Worm (Caenorhabditis elegans) whole organism, L3 larva: ENCODE data around the gene inf-1.
A peak's percentile ranks its signal among the peaks of the same experiment; 100 is the strongest.

Experiments used
- R02D3.7 ChIP-seq: fragments of 150-350 bp; optimal IDR thresholded peaks from 2 replicates; lab custom pipeline; 2014; ENCODE audit warnings: missing biosample characterization, missing genetic modification characterization
- ZK546.5 ChIP-seq: sonication (generic microtip); optimal IDR thresholded peaks from 2 replicates; lab custom pipeline; 2017; ENCODE audit warnings: missing biosample characterization, missing genetic modification characterization
- aly-2 ChIP-seq: fragments of 150-350 bp; optimal IDR thresholded peaks from 2 replicates; lab custom pipeline; 2014; ENCODE audit warnings: missing biosample characterization, missing genetic modification characterization
- ceh-16 ChIP-seq: sonication (generic microtip); optimal IDR thresholded peaks from 2 replicates; lab custom pipeline; 2017; ENCODE audit warnings: missing biosample characterization, missing genetic modification characterization
- ceh-28 ChIP-seq: fragments of 150-350 bp; optimal IDR thresholded peaks from 2 replicates; lab custom pipeline; 2014; ENCODE audit warnings: missing biosample characterization, missing genetic modification reagents, missing genetic modification characterization
- ceh-82 ChIP-seq: fragments of 150-350 bp; optimal IDR thresholded peaks from 2 replicates; lab custom pipeline; 2014; ENCODE audit warnings: missing biosample characterization, missing genetic modification characterization
- ceh-9 ChIP-seq: sonication (generic microtip); optimal IDR thresholded peaks from 2 replicates; lab custom pipeline; 2018; ENCODE audit warnings: missing biosample characterization, missing genetic modification characterization
- daf-12 ChIP-seq: fragments of 150-350 bp; optimal IDR thresholded peaks from 2 replicates; lab custom pipeline; 2014; ENCODE audit warnings: missing biosample characterization, missing genetic modification reagents, missing genetic modification characterization
- egl-5 ChIP-seq: fragments of 150-350 bp; optimal IDR thresholded peaks from 2 replicates; lab custom pipeline; 2017; ENCODE audit warnings: missing biosample characterization, missing genetic modification reagents, missing genetic modification characterization, inconsistent platforms
- elt-3 ChIP-seq, 3 experiments: fragments of 150-350 bp in 1 of 3; sonication (generic microtip) in 2 of 3; optimal IDR thresholded peaks; 2 replicates in 2 of 3; 4 replicates in 1 of 3; lab custom pipeline; 2014 to 2017; ENCODE audit warnings: missing biosample characterization in 3 of 3, missing genetic modification characterization in 3 of 3
- eor-1 ChIP-seq, 2 experiments: fragments of 150-350 bp; optimal IDR thresholded peaks; 2 replicates each; lab custom pipeline; 2014 to 2018; ENCODE audit warnings: missing biosample characterization in 2 of 2, missing genetic modification characterization in 2 of 2
- fkh-10 ChIP-seq: sonication (generic microtip); optimal IDR thresholded peaks from 2 replicates; lab custom pipeline; 2017; ENCODE audit warnings: missing biosample characterization, missing genetic modification reagents, missing genetic modification characterization
- fkh-2 ChIP-seq: fragments of 150-350 bp; optimal IDR thresholded peaks from 2 replicates; lab custom pipeline; 2014; ENCODE audit warnings: missing biosample characterization, missing genetic modification reagents, missing genetic modification characterization
- fos-1 ChIP-seq: fragments of 150-350 bp; optimal IDR thresholded peaks from 2 replicates; lab custom pipeline; 2014; ENCODE audit warnings: missing biosample characterization, missing genetic modification characterization
- hmg-11 ChIP-seq: sonication (generic microtip); optimal IDR thresholded peaks from 2 replicates; lab custom pipeline; 2016; ENCODE audit warnings: missing genetic modification characterization, missing compliant biosample characterization
- jun-1 ChIP-seq: fragments of 150-350 bp; optimal IDR thresholded peaks from 2 replicates; lab custom pipeline; 2014; ENCODE audit warnings: missing biosample characterization, missing genetic modification reagents, missing genetic modification characterization
- lin-15B ChIP-seq: fragments of 150-350 bp; optimal IDR thresholded peaks from 2 replicates; lab custom pipeline; 2014; ENCODE audit warnings: missing biosample characterization, missing genetic modification characterization
- lin-39 ChIP-seq: fragments of 150-350 bp; optimal IDR thresholded peaks from 2 replicates; lab custom pipeline; 2018; ENCODE audit warnings: missing biosample characterization, missing genetic modification reagents, missing genetic modification characterization
- mml-1 ChIP-seq: fragments of 150-350 bp; sonication (generic microtip); optimal IDR thresholded peaks from 3 replicates; lab custom pipeline; 2014; ENCODE audit warnings: missing biosample characterization, missing genetic modification characterization
- nfya-1 ChIP-seq: sonication (generic microtip); optimal IDR thresholded peaks from 2 replicates; lab custom pipeline; 2017; ENCODE audit warnings: missing genetic modification characterization, mild to moderate bottlenecking, missing compliant biosample characterization, antibody characterized with exemption, moderate library complexity; ENCODE audit not compliant: insufficient read depth
- nhr-11 ChIP-seq: fragments of 150-350 bp; optimal IDR thresholded peaks from 2 replicates; lab custom pipeline; 2014; ENCODE audit warnings: missing biosample characterization, missing genetic modification characterization
- nhr-12 ChIP-seq: fragments of 150-350 bp; optimal IDR thresholded peaks from 2 replicates; lab custom pipeline; 2014; ENCODE audit warnings: missing biosample characterization, missing genetic modification characterization
- nhr-23 ChIP-seq: fragments of 150-350 bp; optimal IDR thresholded peaks from 2 replicates; lab custom pipeline; 2014; ENCODE audit warnings: missing biosample characterization, missing genetic modification reagents, missing genetic modification characterization
- nhr-237 ChIP-seq: fragments of 150-350 bp; optimal IDR thresholded peaks from 2 replicates; lab custom pipeline; 2014; ENCODE audit warnings: missing biosample characterization, missing genetic modification characterization
- nhr-25 ChIP-seq: sonication (generic microtip); optimal IDR thresholded peaks from 2 replicates; lab custom pipeline; 2017; ENCODE audit warnings: missing biosample characterization, missing genetic modification characterization
- nhr-28 ChIP-seq: fragments of 150-350 bp; optimal IDR thresholded peaks from 2 replicates; lab custom pipeline; 2014; ENCODE audit warnings: missing biosample characterization, missing genetic modification characterization
- nhr-43 ChIP-seq: sonication (generic microtip); optimal IDR thresholded peaks from 2 replicates; lab custom pipeline; 2016; ENCODE audit warnings: mild to moderate bottlenecking, missing genetic modification characterization, missing compliant biosample characterization; ENCODE audit not compliant: poor library complexity, severe bottlenecking
- nhr-67 ChIP-seq: fragments of 150-350 bp; optimal IDR thresholded peaks from 2 replicates; lab custom pipeline; 2014; ENCODE audit warnings: missing biosample characterization, missing genetic modification characterization
- nhr-76 ChIP-seq: fragments of 150-350 bp; sonication (generic microtip); optimal IDR thresholded peaks from 5 replicates; lab custom pipeline; 2014; ENCODE audit warnings: missing biosample characterization, missing genetic modification characterization
- nhr-77 ChIP-seq: fragments of 150-350 bp; optimal IDR thresholded peaks from 2 replicates; lab custom pipeline; 2014; ENCODE audit warnings: missing biosample characterization, missing genetic modification characterization
- pha-4 ChIP-seq: fragments of 150-350 bp; optimal IDR thresholded peaks from 2 replicates; lab custom pipeline; 2014; ENCODE audit warnings: missing biosample characterization, missing genetic modification reagents, missing genetic modification characterization
- pqm-1 ChIP-seq: fragments of 150-350 bp; optimal IDR thresholded peaks from 2 replicates; lab custom pipeline; 2017; ENCODE audit warnings: missing biosample characterization, missing genetic modification characterization, inconsistent platforms
- sea-2 ChIP-seq: fragments of 150-350 bp; sonication (generic microtip); optimal IDR thresholded peaks from 4 replicates; lab custom pipeline; 2014; ENCODE audit warnings: missing biosample characterization, missing genetic modification reagents, missing genetic modification characterization
- skn-1 ChIP-seq: fragments of 150-350 bp; optimal IDR thresholded peaks from 2 replicates; lab custom pipeline; 2014; ENCODE audit warnings: missing biosample characterization, missing genetic modification characterization
- snpc-4 ChIP-seq: fragments of 150-350 bp; optimal IDR thresholded peaks from 2 replicates; lab custom pipeline; 2014; ENCODE audit warnings: missing biosample characterization, missing genetic modification characterization
- tbx-2 ChIP-seq: sonication (generic microtip); optimal IDR thresholded peaks from 2 replicates; lab custom pipeline; 2016; ENCODE audit warnings: mild to moderate bottlenecking, missing genetic modification characterization, missing compliant biosample characterization
- unc-39 ChIP-seq: sonication (generic microtip); optimal IDR thresholded peaks from 4 replicates; lab custom pipeline; 2017; ENCODE audit warnings: missing biosample characterization, missing genetic modification characterization
- unc-62 ChIP-seq: fragments of 150-350 bp; sonication (generic microtip); optimal IDR thresholded peaks from 4 replicates; lab custom pipeline; 2014; ENCODE audit warnings: missing biosample characterization, missing genetic modification reagents, missing genetic modification characterization
- zag-1 ChIP-seq: fragments of 150-350 bp; optimal IDR thresholded peaks from 2 replicates; lab custom pipeline; 2014; ENCODE audit warnings: missing biosample characterization, missing genetic modification characterization
- ztf-11 ChIP-seq: fragments of 150-350 bp; optimal IDR thresholded peaks from 2 replicates; lab custom pipeline; 2014; ENCODE audit warnings: missing biosample characterization, missing genetic modification characterization
- ztf-4 ChIP-seq: fragments of 150-350 bp; optimal IDR thresholded peaks from 2 replicates; lab custom pipeline; 2014; ENCODE audit warnings: missing biosample characterization, missing genetic modification characterization

inf-1 gene

ce11 chrIII:6968080-6968639 is 38.2 kb downstream of the inf-1 start, which contains the start of gene panl-2:
TSS of gene panl-2 (minus strand) at chrIII:6968130.
- TF ChIP-seq nhr-43 (tag; lab: Kevin White, UChicago) (no peak), ztf-11 (tag; lab: Kevin White, UChicago) (no peak), pqm-1 (tag; lab: Kevin White, UChicago) (no peak), nhr-76 (tag; lab: Kevin White, UChicago) (no peak), ceh-82 (tag; lab: Kevin White, UChicago) (no peak), unc-39 (tag; lab: Kevin White, UChicago) (no peak), lin-15B (tag; lab: Kevin White, UChicago) (peak; percentile 49), R02D3.7 (peak; percentile 90), daf-12 (no peak), ceh-9 (tag; lab: Kevin White, UChicago) (no peak), nhr-12 (tag; lab: Kevin White, UChicago) (no peak), nhr-237 (no peak), ceh-16 (no peak), pha-4 (tag; lab: Kevin White, UChicago) (peak; percentile 78), lin-39 (no peak), nhr-67 (tag; lab: Kevin White, UChicago) (no peak), unc-62 (GFP tag; lab: Kevin White, UChicago) (no peak), mml-1 (no peak), sea-2 (no peak), ztf-4 (tag; lab: Kevin White, UChicago) (no peak), zag-1 (tag; lab: Kevin White, UChicago) (no peak), hmg-11 (tag; lab: Kevin White, UChicago) (peak; percentile 11), tbx-2 (tag; lab: Kevin White, UChicago) (no peak), nhr-11 (no peak), elt-3 (tag; optimal IDR thresholded peaks at IDR 0.05; lab: Kevin White, UChicago) (no peak), aly-2 (tag; lab: Kevin White, UChicago) (no peak), nhr-25 (tag; lab: Kevin White, UChicago) (no peak), nhr-77 (tag; lab: Kevin White, UChicago) (no peak), fos-1 (tag; lab: Kevin White, UChicago) (no peak), egl-5 (tag; lab: Kevin White, UChicago) (no peak), ZK546.5 (tag; lab: Kevin White, UChicago) (no peak), skn-1 (peak; percentile 52), nhr-23 (tag; lab: Kevin White, UChicago) (peak; percentile 12), nfya-1 (peak; percentile 55), fkh-2 (tag; lab: Kevin White, UChicago) (no peak), snpc-4 (tag; lab: Kevin White, UChicago) (no peak), fkh-10 (no peak), eor-1 (tag; optimal IDR thresholded peaks at IDR 0.05; lab: Kevin White, UChicago) (no peak), ceh-28 (no peak), nhr-28 (no peak)

ce11 chrIII:6968655-6969054 is 38.7 kb downstream of the inf-1 start:
- TF ChIP-seq nhr-43 (tag; lab: Kevin White, UChicago) (no peak), ceh-16 (no peak), skn-1 (no peak), ZK546.5 (tag; lab: Kevin White, UChicago) (no peak), snpc-4 (tag; lab: Kevin White, UChicago) (no peak), nhr-11 (no peak), jun-1 (tag; lab: Kevin White, UChicago) (no peak), unc-39 (tag; lab: Kevin White, UChicago) (no peak), nhr-67 (tag; lab: Kevin White, UChicago) (no peak), nhr-237 (no peak), nhr-12 (tag; lab: Kevin White, UChicago) (no peak)

ce11 chrIII:6969090-6969489 is 39.2 kb downstream of the inf-1 start, which contains the start of gene F31E3.12:
TSS of gene F31E3.12 (plus strand) at chrIII:6969390.
- TF ChIP-seq nhr-11, result no peak
